Worm (Caenorhabditis elegans) whole organism, young adult: ENCODE results near the gene C32D5.8.

Experiments used
- C17E4.6 ChIP-seq: fragments of 200-800 bp; sonication (Bioruptor generic); IDR thresholded peaks from 2 replicates; pipeline ENCODE4 v1.3.6; 2022; ENCODE audit warnings: missing genetic modification reagents, missing genetic modification characterization, missing compliant biosample characterization
- D2030.7 ChIP-seq: fragments of 200-800 bp; sonication (Bioruptor generic); IDR thresholded peaks from 2 replicates; pipeline ENCODE4 v1.3.6; 2022; ENCODE audit warnings: missing genetic modification reagents, missing genetic modification characterization, missing compliant biosample characterization
- F10E7.11 ChIP-seq: sonication (generic microtip); optimal IDR thresholded peaks from 2 replicates; lab custom pipeline; 2017; ENCODE audit warnings: mild to moderate bottlenecking, missing genetic modification characterization, moderate library complexity, missing compliant biosample characterization
- F23B12.7 ChIP-seq: sonication (generic microtip); optimal IDR thresholded peaks from 2 replicates; lab custom pipeline; 2017; ENCODE audit warnings: missing genetic modification characterization, mild to moderate bottlenecking, missing compliant biosample characterization, antibody characterized with exemption, moderate library complexity; ENCODE audit not compliant: insufficient read depth
- F39B2.1 ChIP-seq: fragments of 200-800 bp; sonication (Bioruptor generic); IDR thresholded peaks from 2 replicates; pipeline ENCODE4 v1.3.6; 2022; ENCODE audit warnings: missing genetic modification reagents, missing genetic modification characterization, missing compliant biosample characterization
- F49E8.2 ChIP-seq: sonication (generic microtip); optimal IDR thresholded peaks from 3 replicates; lab custom pipeline; 2017; ENCODE audit warnings: missing genetic modification characterization, mild to moderate bottlenecking, missing compliant biosample characterization, antibody characterized with exemption, moderate library complexity; ENCODE audit not compliant: insufficient read depth
- F55B11.4 ChIP-seq: sonication (generic microtip); optimal IDR thresholded peaks from 2 replicates; lab custom pipeline; 2016; ENCODE audit warnings: missing compliant biosample characterization, missing genetic modification characterization, borderline replicate concordance; ENCODE audit not compliant: insufficient read depth
- F57A8.1 ChIP-seq: fragments of 200-800 bp; sonication (Bioruptor generic); optimal IDR thresholded peaks from 2 replicates; lab custom pipeline; 2018; ENCODE audit warnings: mild to moderate bottlenecking, missing genetic modification characterization, moderate library complexity, missing compliant biosample characterization
- F57C9.4 ChIP-seq: sonication (generic microtip); optimal IDR thresholded peaks from 2 replicates; lab custom pipeline; 2017; ENCODE audit warnings: mild to moderate bottlenecking, missing genetic modification characterization, missing compliant biosample characterization
- K12H6.12 ChIP-seq: fragments of 200-800 bp; sonication (Bioruptor generic); optimal IDR thresholded peaks from 2 replicates; lab custom pipeline; 2018; ENCODE audit warnings: mild to moderate bottlenecking, missing genetic modification characterization, missing compliant biosample characterization
- T26A5.8 ChIP-seq: sonication (generic microtip); optimal IDR thresholded peaks from 2 replicates; lab custom pipeline; 2016; ENCODE audit warnings: missing genetic modification characterization, missing compliant biosample characterization
- Y53F4B.3 ChIP-seq: fragments of 200-800 bp; sonication (Bioruptor generic); IDR thresholded peaks from 2 replicates; pipeline ENCODE4 v1.3.6; 2022; ENCODE audit warnings: missing genetic modification reagents, missing genetic modification characterization, missing compliant biosample characterization
- Y95B8A.8 ChIP-seq: fragments of 200-800 bp; sonication (Bioruptor generic); IDR thresholded peaks from 2 replicates; pipeline ENCODE4 v1.3.6; 2022; ENCODE audit warnings: missing genetic modification reagents, missing genetic modification characterization, missing compliant biosample characterization
- akir-1 ChIP-seq: fragments of 200-800 bp; sonication (Bioruptor generic); optimal IDR thresholded peaks from 2 replicates; lab custom pipeline; 2018; ENCODE audit warnings: mild to moderate bottlenecking, missing genetic modification characterization, moderate library complexity, missing compliant biosample characterization
- aptf-2 ChIP-seq: fragments of 200-800 bp; sonication (Bioruptor generic); conservative IDR thresholded peaks from 2 replicates; pipeline ENCODE4 v1.3.6; 2022; ENCODE audit warnings: missing genetic modification reagents, missing genetic modification characterization, missing compliant biosample characterization
- athp-1 ChIP-seq: sonication (generic microtip); optimal IDR thresholded peaks from 2 replicates; lab custom pipeline; 2017; ENCODE audit warnings: mild to moderate bottlenecking, missing genetic modification characterization, missing compliant biosample characterization
- attf-6 ChIP-seq: fragments of 200-800 bp; sonication (Bioruptor generic); IDR thresholded peaks from 2 replicates; pipeline ENCODE4 v1.3.6; 2022; ENCODE audit warnings: missing genetic modification reagents, missing genetic modification characterization, missing compliant biosample characterization
- ccch-3 ChIP-seq: fragments of 200-800 bp; sonication (Bioruptor generic); optimal IDR thresholded peaks from 2 replicates; lab custom pipeline; 2018; ENCODE audit warnings: mild to moderate bottlenecking, missing genetic modification characterization, missing compliant biosample characterization
- cebp-1 ChIP-seq, 2 experiments: fragments of 200-800 bp in 1 of 2; sonication (Bioruptor generic) in 1 of 2; sonication (generic microtip) in 1 of 2; IDR thresholded peaks in 1 of 2; optimal IDR thresholded peaks in 1 of 2; 2 replicates each; pipeline versions ENCODE4 v1.3.6 to Lab custom; 2017 to 2022; ENCODE audit warnings: missing compliant biosample characterization in 2 of 2, missing genetic modification characterization in 2 of 2, mild to moderate bottlenecking in 1 of 2, missing genetic modification reagents in 1 of 2, moderate library complexity in 1 of 2
- ceh-27 ChIP-seq: fragments of 200-800 bp; sonication (Bioruptor generic); optimal IDR thresholded peaks from 2 replicates; lab custom pipeline; 2018; ENCODE audit warnings: mild to moderate bottlenecking, missing genetic modification characterization, moderate library complexity, missing compliant biosample characterization
- ceh-79 ChIP-seq: sonication (generic microtip); optimal IDR thresholded peaks from 2 replicates; lab custom pipeline; 2017; ENCODE audit warnings: mild to moderate bottlenecking, missing genetic modification characterization, missing compliant biosample characterization
- ceh-91 ChIP-seq: fragments of 200-800 bp; sonication (Bioruptor generic); IDR thresholded peaks from 2 replicates; pipeline ENCODE4 v1.3.6; 2022; ENCODE audit warnings: missing genetic modification reagents, missing genetic modification characterization, missing compliant biosample characterization
- dpl-1 ChIP-seq: fragments of 150-350 bp; optimal IDR thresholded peaks from 2 replicates; lab custom pipeline; 2014; ENCODE audit warnings: missing biosample characterization, missing genetic modification reagents, missing genetic modification characterization
- fkh-3 ChIP-seq: sonication (generic microtip); optimal IDR thresholded peaks from 2 replicates; lab custom pipeline; 2016; ENCODE audit warnings: mild to moderate bottlenecking, missing genetic modification characterization, missing compliant biosample characterization
- hlh-26 ChIP-seq: fragments of 200-800 bp; sonication (Bioruptor generic); conservative IDR thresholded peaks from 2 replicates; pipeline ENCODE4 v1.3.6; 2022; ENCODE audit warnings: missing genetic modification reagents, missing genetic modification characterization, missing compliant biosample characterization
- hrde-1 ChIP-seq: sonication (generic microtip); optimal IDR thresholded peaks from 2 replicates; lab custom pipeline; 2016; ENCODE audit warnings: missing genetic modification characterization, mild to moderate bottlenecking, missing compliant biosample characterization, moderate library complexity, missing genotype, missing genetic modification reagents, borderline replicate concordance
- hsf-1 ChIP-seq: fragments of 200-800 bp; sonication (Bioruptor generic); IDR thresholded peaks from 2 replicates; pipeline ENCODE4 v1.3.6; 2022; ENCODE audit warnings: missing genetic modification reagents, missing genetic modification characterization, missing compliant biosample characterization
- let-526 ChIP-seq: fragments of 200-800 bp; sonication (Bioruptor generic); IDR thresholded peaks from 2 replicates; pipeline ENCODE4 v1.3.6; 2022; ENCODE audit warnings: missing genetic modification reagents, missing genetic modification characterization, missing compliant biosample characterization
- lin-54 ChIP-seq: fragments of 200-800 bp; sonication (Bioruptor generic); optimal IDR thresholded peaks from 2 replicates; lab custom pipeline; 2018; ENCODE audit warnings: mild to moderate bottlenecking, missing genetic modification characterization, missing compliant biosample characterization
- lir-1 ChIP-seq: fragments of 200-800 bp; sonication (Bioruptor generic); conservative IDR thresholded peaks from 2 replicates; pipeline ENCODE4 v1.3.6; 2022; ENCODE audit warnings: missing genetic modification reagents, missing genetic modification characterization, missing compliant biosample characterization
- lsy-27 ChIP-seq: sonication (generic microtip); optimal IDR thresholded peaks from 2 replicates; lab custom pipeline; 2017; ENCODE audit warnings: missing genetic modification characterization, mild to moderate bottlenecking, missing compliant biosample characterization, antibody characterized with exemption, missing genotype, borderline replicate concordance; ENCODE audit not compliant: insufficient read depth
- mel-28 ChIP-seq: sonication (generic microtip); optimal IDR thresholded peaks from 2 replicates; lab custom pipeline; 2016; ENCODE audit warnings: borderline replicate concordance, mild to moderate bottlenecking, missing genetic modification characterization, missing compliant biosample characterization
- mes-4 ChIP-seq: sonication (generic microtip); optimal IDR thresholded peaks from 2 replicates; lab custom pipeline; 2016; ENCODE audit warnings: missing genotype, missing genetic modification characterization, missing compliant biosample characterization
- nfya-1 ChIP-seq: sonication (generic microtip); optimal IDR thresholded peaks from 2 replicates; lab custom pipeline; 2017; ENCODE audit warnings: antibody characterized with exemption, missing compliant biosample characterization, missing genetic modification characterization, borderline replicate concordance; ENCODE audit not compliant: insufficient read depth
- nfya-2 ChIP-seq: fragments of 200-800 bp; sonication (Bioruptor generic); IDR thresholded peaks from 2 replicates; pipeline ENCODE4 v1.3.6; 2022; ENCODE audit warnings: missing genetic modification reagents, missing genetic modification characterization, missing compliant biosample characterization
- nfyb-1 ChIP-seq: fragments of 200-800 bp; sonication (Bioruptor generic); IDR thresholded peaks from 2 replicates; pipeline ENCODE4 v1.3.6; 2022; ENCODE audit warnings: missing genetic modification reagents, missing genetic modification characterization, missing compliant biosample characterization
- nhr-120 ChIP-seq: fragments of 200-800 bp; sonication (Bioruptor generic); IDR thresholded peaks from 2 replicates; pipeline ENCODE4 v1.3.6; 2022; ENCODE audit warnings: missing genetic modification characterization, missing compliant biosample characterization
- nhr-27 ChIP-seq: fragments of 200-800 bp; sonication (Bioruptor generic); optimal IDR thresholded peaks from 2 replicates; lab custom pipeline; 2018; ENCODE audit warnings: mild to moderate bottlenecking, missing genetic modification characterization, moderate library complexity, missing compliant biosample characterization
- snpc-3.4 ChIP-seq: sonication (generic microtip); optimal IDR thresholded peaks from 2 replicates; lab custom pipeline; 2017; ENCODE audit warnings: missing genetic modification characterization, mild to moderate bottlenecking, missing compliant biosample characterization, antibody characterized with exemption, moderate library complexity, missing genotype, missing genetic modification reagents
- tbp1 ChIP-seq: fragments of 200-800 bp; sonication (Bioruptor generic); optimal IDR thresholded peaks from 2 replicates; lab custom pipeline; 2018; ENCODE audit warnings: mild to moderate bottlenecking, missing genetic modification characterization, missing compliant biosample characterization
- unc-130 ChIP-seq: sonication (generic microtip); optimal IDR thresholded peaks from 2 replicates; lab custom pipeline; 2016; ENCODE audit warnings: missing genetic modification reagents, missing genetic modification characterization, missing compliant biosample characterization
- unc-62 ChIP-seq: fragments of 150-350 bp; optimal IDR thresholded peaks from 2 replicates; lab custom pipeline; 2014; ENCODE audit warnings: missing biosample characterization, missing genetic modification reagents, missing genetic modification characterization
- ztf-22 ChIP-seq: fragments of 200-800 bp; sonication (Bioruptor generic); optimal IDR thresholded peaks from 2 replicates; lab custom pipeline; 2018; ENCODE audit warnings: mild to moderate bottlenecking, missing genetic modification characterization, moderate library complexity, missing compliant biosample characterization
- ztf-28 ChIP-seq: fragments of 200-800 bp; sonication (Bioruptor generic); IDR thresholded peaks from 2 replicates; pipeline ENCODE4 v1.3.6; 2022; ENCODE audit warnings: missing genetic modification reagents, missing genetic modification characterization, missing compliant biosample characterization
- ztf-3 ChIP-seq: fragments of 200-800 bp; sonication (Bioruptor generic); optimal IDR thresholded peaks from 2 replicates; lab custom pipeline; 2018; ENCODE audit warnings: mild to moderate bottlenecking, missing genetic modification characterization, missing compliant biosample characterization
- ztf-6 ChIP-seq: fragments of 200-800 bp; sonication (Bioruptor generic); IDR thresholded peaks from 2 replicates; pipeline ENCODE4 v1.3.6; 2022; ENCODE audit warnings: missing genetic modification reagents, missing genetic modification characterization, missing compliant biosample characterization

The C32D5.8 gene

ce11 chrII:6365237-6365815 lies 19.6 kb upstream of the C32D5.8 start, which contains the start of the genes ani-2 and clec-88 (continued):
- no peak for TF ChIP-seq F10E7.11 (tag; lab: Kevin White, UChicago)
- no peak for TF ChIP-seq ztf-3 (GFP tag; lab: Kevin White, UChicago)
- no peak for TF ChIP-seq K12H6.12
- TF ChIP-seq nfya-1 (tag; lab: Kevin White, UChicago), result no peak
- no peak for TF ChIP-seq fkh-3
- peak; percentile 73 for TF ChIP-seq unc-130 (GFP tag; lab: Kevin White, UChicago)
- TF ChIP-seq aptf-2, result no peak
- no peak for TF ChIP-seq ceh-27 (GFP tag; lab: Kevin White, UChicago)
- no peak for TF ChIP-seq let-526 (GFP tag; lab: Robert Waterston, UW)
- no peak for TF ChIP-seq F39B2.1 (GFP tag; lab: Robert Waterston, UW)
- peak; percentile 28; the same call in 1 of the 2 replicates for TF ChIP-seq lir-1 (GFP tag; lab: Robert Waterston, UW)
- TF ChIP-seq lin-54 (GFP tag; lab: Kevin White, UChicago), result peak; percentile 49
- peak; percentile 68 for TF ChIP-seq F49E8.2 (tag; lab: Kevin White, UChicago)
- TF ChIP-seq mes-4 (tag; lab: Kevin White, UChicago), result no peak
- no peak for TF ChIP-seq T26A5.8 (tag; lab: Kevin White, UChicago)
- TF ChIP-seq ztf-22 (GFP tag; lab: Kevin White, UChicago), result no peak
- peak; percentile 85 for TF ChIP-seq ceh-91 (GFP tag; lab: Robert Waterston, UW)
- TF ChIP-seq nhr-120 (GFP tag; lab: Robert Waterston, UW), result no peak
- TF ChIP-seq hlh-26 (GFP tag; lab: Robert Waterston, UW), result no peak
- no peak for TF ChIP-seq ccch-3 (GFP tag; lab: Kevin White, UChicago)
- TF ChIP-seq hrde-1, result no peak
- no peak for TF ChIP-seq C17E4.6 (GFP tag; lab: Robert Waterston, UW)
- TF ChIP-seq F55B11.4 (tag; lab: Kevin White, UChicago), result no peak
- TF ChIP-seq D2030.7 (GFP tag; lab: Robert Waterston, UW), result peak; percentile 84
- TF ChIP-seq F23B12.7, result peak; percentile 73
- TF ChIP-seq akir-1, result no peak
- peak; percentile 16; the same call in 1 of the 2 replicates for TF ChIP-seq Y53F4B.3
- no peak for TF ChIP-seq mel-28 (tag; lab: Kevin White, UChicago)
- TF ChIP-seq dpl-1 (GFP tag; lab: Kevin White, UChicago), result peak; percentile 76
- no peak for TF ChIP-seq cebp-1 (GFP tag; IDR thresholded peaks at IDR 0.05; lab: Robert Waterston, UW)
- no peak for TF ChIP-seq cebp-1 (tag; optimal IDR thresholded peaks at IDR 0.05; lab: Kevin White, UChicago)
- TF ChIP-seq athp-1 (tag; lab: Kevin White, UChicago), result no peak
- TF ChIP-seq Y95B8A.8 (GFP tag; lab: Robert Waterston, UW), result 0 out of 2 replicates have a peak, but pooled peaks have one; percentile 8
- TF ChIP-seq lsy-27 (tag; lab: Kevin White, UChicago), result no peak
- TF ChIP-seq hsf-1 (GFP tag; lab: Robert Waterston, UW), result 0 out of 2 replicates have a peak, but pooled peaks have one; percentile 45
- TF ChIP-seq ceh-79 (tag; lab: Kevin White, UChicago), result no peak
- no peak for TF ChIP-seq nfyb-1 (GFP tag; lab: Robert Waterston, UW)
- TF ChIP-seq F57A8.1 (GFP tag; lab: Kevin White, UChicago), result no peak
- TF ChIP-seq nhr-27 (tag; lab: Kevin White, UChicago), result no peak
- TF ChIP-seq snpc-3.4 (tag; lab: Kevin White, UChicago), result peak; percentile 52
- no peak for TF ChIP-seq nfya-2 (GFP tag; lab: Robert Waterston, UW)
- no peak for TF ChIP-seq attf-6 (GFP tag; lab: Robert Waterston, UW)
- TF ChIP-seq ztf-28 (GFP tag; lab: Robert Waterston, UW), result no peak
- TF ChIP-seq tbp1 (GFP tag; lab: Kevin White, UChicago), result peak; percentile 31
- no peak for TF ChIP-seq ztf-6 (GFP tag; lab: Robert Waterston, UW)
- no peak for TF ChIP-seq F57C9.4 (tag; lab: Kevin White, UChicago)
- no peak for TF ChIP-seq unc-62 (GFP tag; lab: Kevin White, UChicago)
